Fruit fly (Drosophila melanogaster): Measurements from ENCODE around the gene CG32152.

CG32152 gene

DNA sequence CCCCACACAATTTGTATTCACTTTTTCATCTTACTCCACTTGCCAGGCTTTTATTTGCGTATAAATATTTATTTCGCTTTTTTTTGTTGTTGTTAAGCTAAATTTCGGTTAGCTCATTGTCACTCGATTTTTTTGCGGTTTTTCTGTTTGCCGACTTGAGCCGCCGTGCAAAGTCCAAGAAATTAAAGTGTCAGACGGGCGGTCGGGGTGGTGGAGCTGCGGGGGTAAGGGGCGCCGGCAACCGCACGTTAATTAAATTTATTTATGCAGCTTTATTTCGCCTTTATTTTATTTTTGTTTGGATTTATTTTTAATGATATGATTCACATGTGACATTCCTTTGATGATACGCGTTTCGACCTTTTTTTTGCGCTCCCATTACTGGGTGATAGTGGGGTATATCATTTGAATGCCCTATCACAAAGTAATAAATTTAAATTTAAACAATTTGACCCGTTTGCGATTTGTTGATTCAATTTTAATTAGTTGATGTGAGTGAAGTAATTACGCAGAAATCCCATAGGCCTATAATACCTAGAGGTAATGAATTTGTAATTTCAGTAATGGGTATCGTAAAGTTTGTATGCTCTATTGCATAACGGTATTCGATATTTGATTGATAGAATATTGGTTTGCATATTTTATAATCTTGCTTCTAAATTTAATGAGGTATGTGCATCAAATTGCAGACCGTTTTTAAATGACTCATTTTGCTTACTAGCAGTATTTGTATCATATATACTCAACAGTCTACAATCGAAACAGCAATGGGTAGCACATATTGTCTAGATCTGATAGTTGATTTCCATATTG, 21.7 kb upstream of the CG32152 start (continued):
- peak; percentile 41; the same call in 1 of the 2 replicates for TF ChIP-seq CG4404 (GFP tag; IDR thresholded peaks at IDR 0.05)
- no peak for TF ChIP-seq jigr1 (GFP tag; IDR thresholded peaks at IDR 0.05)
- peak; percentile 90 for TF ChIP-seq D19B (GFP tag; optimal IDR thresholded peaks at IDR 0.05)
- peak; percentile 41 for TF ChIP-seq lab (GFP tag; optimal IDR thresholded peaks at IDR 0.05)
- TF ChIP-seq yki (optimal IDR thresholded peaks at IDR 0.05), result no peak
- peak; percentile 47 for TF ChIP-seq CG10274 (GFP tag; optimal IDR thresholded peaks at IDR 0.05)
- TF ChIP-seq Dll (GFP tag; IDR thresholded peaks at IDR 0.05; ENCODE audit: partially characterized antibody), result no peak
- TF ChIP-seq lov (optimal IDR thresholded peaks at IDR 0.05), result no peak
- no peak for TF ChIP-seq lov (GFP tag; IDR thresholded peaks at IDR 0.05)
- TF ChIP-seq eyg (GFP tag; optimal IDR thresholded peaks at IDR 0.05), result no peak
- peak; percentile 17 for TF ChIP-seq CG9609 (GFP tag; optimal IDR thresholded peaks at IDR 0.05)
- peak; percentile 11 for TF ChIP-seq CG12104 (GFP tag; optimal IDR thresholded peaks at IDR 0.05)
- TF ChIP-seq al (GFP tag; IDR thresholded peaks at IDR 0.05), result peak; percentile 73
- TF ChIP-seq CG11456 (GFP tag; IDR thresholded peaks at IDR 0.05), result no peak
- no peak for TF ChIP-seq disco-r (GFP tag; optimal IDR thresholded peaks at IDR 0.05)
- peak; percentile 47 for TF ChIP-seq Xbp1 (GFP tag; optimal IDR thresholded peaks at IDR 0.05)
- TF ChIP-seq slp2 (GFP tag; optimal IDR thresholded peaks at IDR 0.05), result no peak
- no peak for TF ChIP-seq da (GFP tag; optimal IDR thresholded peaks at IDR 0.05)
- peak; percentile 32 for TF ChIP-seq CG7556 (GFP tag; optimal IDR thresholded peaks at IDR 0.05)
- TF ChIP-seq CG33213 (GFP tag; optimal IDR thresholded peaks at IDR 0.05), result no peak
- TF ChIP-seq Nf-YC (tag; optimal IDR thresholded peaks at IDR 0.05), result no peak
- TF ChIP-seq Lpt (GFP tag; optimal IDR thresholded peaks at IDR 0.05), result no peak
- peak; percentile 68 for TF ChIP-seq Bteb2 (GFP tag; optimal IDR thresholded peaks at IDR 0.05)
- TF ChIP-seq Atf6 (GFP tag; IDR thresholded peaks at IDR 0.05), result no peak; the same call in 1 of the 2 replicates
- peak; percentile 46 for TF ChIP-seq Hmr (GFP tag; optimal IDR thresholded peaks at IDR 0.05)
- no peak for TF ChIP-seq CG10979 (tag; optimal IDR thresholded peaks at IDR 0.05)
- peak; percentile 37 for TF ChIP-seq CG8944 (GFP tag; optimal IDR thresholded peaks at IDR 0.05)
- no peak for TF ChIP-seq Bdp1 (GFP tag; optimal IDR thresholded peaks at IDR 0.05)
- no peak for TF ChIP-seq amos (GFP tag; IDR thresholded peaks at IDR 0.05; ENCODE audit: partially characterized antibody)
- TF ChIP-seq ind (GFP tag; optimal IDR thresholded peaks at IDR 0.05), result peak; percentile 56
- TF ChIP-seq pho (GFP tag; optimal IDR thresholded peaks at IDR 0.05), result peak; percentile 76
- peak; percentile 27 for TF ChIP-seq CG13424 (tag; optimal IDR thresholded peaks at IDR 0.05)
- TF ChIP-seq ewg (GFP tag; optimal IDR thresholded peaks at IDR 0.05), result peak; percentile 16
- no peak for TF ChIP-seq hkb (optimal IDR thresholded peaks at IDR 0.05)
- 0 out of 2 replicates have a peak, but pooled peaks have one; percentile 20 for TF ChIP-seq hkb (GFP tag; IDR thresholded peaks at IDR 0.05)
- no peak for TF ChIP-seq Trl (optimal IDR thresholded peaks at IDR 0.05)
- TF ChIP-seq Trl (GFP tag; optimal IDR thresholded peaks at IDR 0.05), result peak; percentile 37
- no peak for TF ChIP-seq sim (GFP tag; IDR thresholded peaks at IDR 0.05)
- peak; percentile 40 for TF ChIP-seq sd (tag; optimal IDR thresholded peaks at IDR 0.05)
- TF ChIP-seq Nf-YB (GFP tag; optimal IDR thresholded peaks at IDR 0.05), result peak; percentile 5
- TF ChIP-seq CG9727 (GFP tag; optimal IDR thresholded peaks at IDR 0.05), result peak; percentile 31
- peak; percentile 31 for TF ChIP-seq CG17359 (tag; optimal IDR thresholded peaks at IDR 0.05)
- no peak for TF ChIP-seq Mad (GFP tag; optimal IDR thresholded peaks at IDR 0.05)
- TF ChIP-seq rib (GFP tag; IDR thresholded peaks at IDR 0.05), result peak; percentile 66; the same call in 1 of the 2 replicates
- TF ChIP-seq tx (GFP tag; optimal IDR thresholded peaks at IDR 0.05), result peak; percentile 22
- peak; percentile 35 for TF ChIP-seq CG4424 (GFP tag; optimal IDR thresholded peaks at IDR 0.05)
- 0 out of 2 replicates have a peak, but pooled peaks have one; percentile 21 for TF ChIP-seq ranshi (GFP tag; IDR thresholded peaks at IDR 0.05)
- peak; percentile 11 for TF ChIP-seq HmgZ (tag; optimal IDR thresholded peaks at IDR 0.05)
- no peak for TF ChIP-seq Drgx (GFP tag; IDR thresholded peaks at IDR 0.05)
- peak; percentile 78 for TF ChIP-seq slbo (GFP tag; IDR thresholded peaks at IDR 0.05)
- no peak for TF ChIP-seq Opbp (GFP tag; IDR thresholded peaks at IDR 0.05; ENCODE audit: partially characterized antibody)
